Fruit fly (Drosophila melanogaster) whole organism, embryonic: Measurements from ENCODE around the gene CG12379.

Experiments used
- Asciz ChIP-seq: fragments of 200-800 bp; sonication (Bioruptor generic); optimal IDR thresholded peaks from 2 replicates; lab custom pipeline; 2017; ENCODE audit warnings: missing biosample characterization, mild to moderate bottlenecking, missing genetic modification characterization, missing genetic modification reagents
- Awh ChIP-seq: fragments of 200-800 bp; sonication (Bioruptor generic); IDR thresholded peaks from 2 replicates; pipeline ENCODE4, ENCODE4 v1.3.6; 2022; ENCODE audit warnings: missing biosample characterization, missing genetic modification characterization
- CG10274 ChIP-seq: fragments of 200-800 bp; sonication (Bioruptor generic); optimal IDR thresholded peaks from 3 replicates; lab custom pipeline; 2017; ENCODE audit warnings: missing biosample characterization, mild to moderate bottlenecking, missing genetic modification characterization
- CG10959 ChIP-seq: fragments of 200-800 bp; sonication (Bioruptor generic); IDR thresholded peaks from 2 replicates; pipeline ENCODE4 v1.3.6; 2022; ENCODE audit warnings: missing biosample characterization, missing genetic modification characterization
- CG15601 ChIP-seq: fragments of 200-800 bp; sonication (Bioruptor generic); optimal IDR thresholded peaks from 3 replicates; lab custom pipeline; 2019; ENCODE audit warnings: missing biosample characterization, mild to moderate bottlenecking, missing genetic modification characterization, moderate library complexity
- CG30431 ChIP-seq: fragments of 200-800 bp; sonication (Bioruptor generic); optimal IDR thresholded peaks from 2 replicates; lab custom pipeline; 2017; ENCODE audit warnings: missing biosample characterization, missing genetic modification characterization
- CG32767 ChIP-seq: fragments of 200-800 bp; sonication (Bioruptor generic); IDR thresholded peaks from 2 replicates; pipeline ENCODE4 v1.3.6; 2022; ENCODE audit warnings: missing biosample characterization, missing genetic modification characterization
- CG32772 ChIP-seq: fragments of 200-800 bp; sonication (Bioruptor generic); IDR thresholded peaks from 2 replicates; pipeline ENCODE4 v1.3.6; 2022; ENCODE audit warnings: missing biosample characterization, missing genetic modification characterization
- CG4854 ChIP-seq: fragments of 200-800 bp; sonication (Bioruptor generic); optimal IDR thresholded peaks from 2 replicates; lab custom pipeline; 2016; ENCODE audit warnings: missing biosample characterization, missing genetic modification characterization, inconsistent platforms
- CG6683 ChIP-seq: fragments of 200-800 bp; sonication (Bioruptor generic); optimal IDR thresholded peaks from 2 replicates; lab custom pipeline; 2017; ENCODE audit warnings: missing biosample characterization, mild to moderate bottlenecking, missing genetic modification characterization, missing genetic modification reagents
- CG7928 ChIP-seq: fragments of 200-800 bp; sonication (Bioruptor generic); optimal IDR thresholded peaks from 2 replicates; lab custom pipeline; 2017; ENCODE audit warnings: missing biosample characterization, mild to moderate bottlenecking, missing genetic modification characterization
- CG7987 ChIP-seq: fragments of 200-800 bp; sonication (Bioruptor generic); optimal IDR thresholded peaks from 2 replicates; lab custom pipeline; 2018; ENCODE audit warnings: missing biosample characterization, mild to moderate bottlenecking, missing genetic modification characterization, moderate library complexity
- CG8281 ChIP-seq: fragments of 200-800 bp; sonication (Bioruptor generic); optimal IDR thresholded peaks from 2 replicates; lab custom pipeline; 2018; ENCODE audit warnings: missing biosample characterization, mild to moderate bottlenecking, missing genetic modification characterization, moderate library complexity
- CG8478 ChIP-seq: fragments of >200 bp; optimal IDR thresholded peaks from 2 replicates; lab custom pipeline; 2018
- CG8765 ChIP-seq: fragments of 200-800 bp; sonication (Bioruptor generic); IDR thresholded peaks from 2 replicates; pipeline ENCODE4 v1.3.6; 2022; ENCODE audit warnings: missing biosample characterization, missing genetic modification characterization
- CG9437 ChIP-seq: fragments of 200-800 bp; sonication (Bioruptor generic); optimal IDR thresholded peaks from 2 replicates; lab custom pipeline; 2018; ENCODE audit warnings: missing biosample characterization, mild to moderate bottlenecking, missing genetic modification characterization
- Deaf1 ChIP-seq: fragments of 200-800 bp; optimal IDR thresholded peaks from 3 replicates; lab custom pipeline; 2019; ENCODE audit warnings: missing biosample characterization, mild to moderate bottlenecking, missing genetic modification characterization, moderate library complexity
- Ets65A ChIP-seq: fragments of 200-800 bp; sonication (Bioruptor generic); peaks from one replicate; lab custom pipeline; 2016; ENCODE audit warnings: missing biosample characterization, missing genetic modification characterization
- Ets97D ChIP-seq: fragments of 200-800 bp; sonication (Bioruptor generic); optimal IDR thresholded peaks from 3 replicates; lab custom pipeline; 2016; ENCODE audit warnings: missing biosample characterization, missing genetic modification characterization
- H15 ChIP-seq: fragments of 200-800 bp; sonication (Bioruptor generic); IDR thresholded peaks from 3 replicates; pipeline ENCODE4 v1.3.6; 2022; ENCODE audit warnings: missing biosample characterization, missing genetic modification characterization
- Poxn ChIP-seq: fragments of 200-800 bp; sonication (Bioruptor generic); IDR thresholded peaks from 2 replicates; pipeline ENCODE4 v1.3.6; 2022; ENCODE audit warnings: missing biosample characterization, missing genetic modification characterization
- Ravus ChIP-seq: fragments of 200-800 bp; sonication (Bioruptor generic); IDR thresholded peaks from 2 replicates; pipeline ENCODE4 v1.3.6; 2022; ENCODE audit warnings: missing biosample characterization, missing genetic modification characterization
- Rx ChIP-seq: fragments of 200-800 bp; sonication (Bioruptor generic); IDR thresholded peaks from 2 replicates; pipeline ENCODE4 v1.3.6; 2022; ENCODE audit warnings: missing biosample characterization, missing genetic modification characterization
- Scr ChIP-seq: fragments of 200-800 bp; sonication (Bioruptor generic); IDR thresholded peaks from 2 replicates; pipeline ENCODE4 v1.3.6; 2022; ENCODE audit warnings: missing biosample characterization, missing genetic modification characterization; ENCODE audit not compliant: partially characterized antibody
- az2 ChIP-seq: fragments of 200-800 bp; sonication (Bioruptor generic); optimal IDR thresholded peaks from 3 replicates; lab custom pipeline; 2016; ENCODE audit warnings: missing biosample characterization, missing genetic modification characterization
- cas ChIP-seq: fragments of 200-800 bp; sonication (Bioruptor generic); IDR thresholded peaks from 2 replicates; pipeline ENCODE4 v1.3.6; 2022; ENCODE audit warnings: missing biosample characterization, missing genetic modification characterization
- crc ChIP-seq: fragments of 200-800 bp; sonication (Bioruptor generic); optimal IDR thresholded peaks from 2 replicates; lab custom pipeline; 2016; ENCODE audit warnings: missing biosample characterization, missing genetic modification characterization
- dimm ChIP-seq: fragments of 200-800 bp; sonication (Bioruptor generic); IDR thresholded peaks from 2 replicates; pipeline ENCODE4 v1.3.6; 2022; ENCODE audit warnings: missing biosample characterization, missing genetic modification characterization
- dysf ChIP-seq: fragments of 200-800 bp; sonication (Bioruptor generic); IDR thresholded peaks from 3 replicates; pipeline ENCODE4 v1.3.6; 2022; ENCODE audit warnings: missing biosample characterization, missing genetic modification characterization
- eyg ChIP-seq: fragments of 200-800 bp; sonication (Bioruptor generic); optimal IDR thresholded peaks from 3 replicates; lab custom pipeline; 2016; ENCODE audit warnings: missing biosample characterization, missing genetic modification characterization
- fru ChIP-seq: fragments of >200 bp; optimal IDR thresholded peaks from 2 replicates; lab custom pipeline; 2017
- h ChIP-seq: fragments of >200 bp; optimal IDR thresholded peaks from 2 replicates; lab custom pipeline; 2017
- hb ChIP-seq: fragments of 200-800 bp; sonication (Bioruptor generic); IDR thresholded peaks from 3 replicates; pipeline ENCODE4 v1.3.6; 2022; ENCODE audit warnings: missing biosample characterization, missing genetic modification characterization; ENCODE audit not compliant: partially characterized antibody
- kni ChIP-seq: fragments of 200-800 bp; sonication (Bioruptor generic); optimal IDR thresholded peaks from 3 replicates; lab custom pipeline; 2017; ENCODE audit warnings: mild to moderate bottlenecking, missing biosample characterization, missing genetic modification reagents, missing genetic modification characterization
- maf-S ChIP-seq: fragments of 200-800 bp; sonication (Bioruptor generic); optimal IDR thresholded peaks from 2 replicates; lab custom pipeline; 2016; ENCODE audit warnings: missing biosample characterization, missing genetic modification characterization
- nmo ChIP-seq: fragments of 200-800 bp; sonication (Bioruptor generic); optimal IDR thresholded peaks from 2 replicates; lab custom pipeline; 2018; ENCODE audit warnings: missing biosample characterization, mild to moderate bottlenecking, missing genetic modification characterization, moderate library complexity
- pho ChIP-seq: fragments of 200-800 bp; sonication (Bioruptor generic); optimal IDR thresholded peaks from 2 replicates; lab custom pipeline; 2016; ENCODE audit warnings: missing biosample characterization, missing genetic modification characterization
- scrt ChIP-seq: fragments of 200-800 bp; sonication (Bioruptor generic); optimal IDR thresholded peaks from 2 replicates; lab custom pipeline; 2018; ENCODE audit warnings: missing biosample characterization, mild to moderate bottlenecking, missing genetic modification characterization, moderate library complexity
- shn ChIP-seq: fragments of 200-800 bp; sonication (Bioruptor generic); optimal IDR thresholded peaks from 3 replicates; lab custom pipeline; 2016; ENCODE audit warnings: missing biosample characterization, missing genetic modification characterization
- slbo ChIP-seq: fragments of 200-800 bp; sonication (Bioruptor generic); IDR thresholded peaks from 2 replicates; pipeline ENCODE4 v1.3.6; 2022; ENCODE audit warnings: missing biosample characterization, missing genetic modification characterization
- slp2 ChIP-seq: fragments of 200-800 bp; sonication (Bioruptor generic); optimal IDR thresholded peaks from 2 replicates; lab custom pipeline; 2016; ENCODE audit warnings: missing biosample characterization, missing genetic modification characterization
- vfl ChIP-seq: fragments of 200-800 bp; sonication (Bioruptor generic); optimal IDR thresholded peaks from 2 replicates; lab custom pipeline; 2016; ENCODE audit warnings: missing biosample characterization, missing genetic modification characterization

Gene CG12379

dm6 chrX:15696854-15697540 lies 36.8 kb downstream of the CG12379 start, which contains the start of gene CG8128 (continued):
- peak; percentile 18; the same call in 1 of the 2 replicates for TF ChIP-seq slbo (GFP tag; lab: Robert Waterston, UW)
- TF ChIP-seq Ravus (GFP tag; lab: Robert Waterston, UW) = no peak
- no peak for TF ChIP-seq CG9437 (GFP tag; lab: Kevin White, UChicago)
- peak; percentile 90 for TF ChIP-seq CG7928 (GFP tag; lab: Kevin White, UChicago)
- TF ChIP-seq crc (GFP tag; lab: Kevin White, UChicago) = no peak
- no peak for TF ChIP-seq cas (GFP tag; lab: Robert Waterston, UW)
- no peak for TF ChIP-seq H15 (GFP tag; lab: Robert Waterston, UW)
- TF ChIP-seq vfl (GFP tag; lab: Kevin White, UChicago) = no peak
- TF ChIP-seq CG32772 (GFP tag; lab: Robert Waterston, UW) = no peak
- TF ChIP-seq CG30431 (GFP tag; lab: Kevin White, UChicago) = no peak
- no peak for TF ChIP-seq CG10274 (GFP tag; lab: Kevin White, UChicago)
- no peak for TF ChIP-seq CG10959 (GFP tag; lab: Robert Waterston, UW)
- TF ChIP-seq hb (GFP tag; lab: Robert Waterston, UW) = no peak
- no peak for TF ChIP-seq CG8765 (GFP tag; lab: Robert Waterston, UW)
- no peak for TF ChIP-seq maf-S (GFP tag; lab: Kevin White, UChicago)
- no peak for TF ChIP-seq CG4854 (GFP tag; lab: Kevin White, UChicago)
- peak; percentile 12 for TF ChIP-seq Ets97D (GFP tag; lab: Kevin White, UChicago)
- no peak for TF ChIP-seq Awh
- TF ChIP-seq Scr (GFP tag; lab: Robert Waterston, UW) = no peak
- peak; percentile 56 for TF ChIP-seq Ets65A (GFP tag; lab: Kevin White, UChicago)
- no peak for TF ChIP-seq pho (GFP tag; lab: Kevin White, UChicago)
- no peak for TF ChIP-seq Asciz
- no peak for TF ChIP-seq Poxn (GFP tag; lab: Robert Waterston, UW)
- peak; percentile 11 for TF ChIP-seq CG15601
- no peak for TF ChIP-seq CG6683 (GFP tag; lab: Kevin White, UChicago)
- TF ChIP-seq fru = no peak
- no peak for TF ChIP-seq CG7987 (GFP tag; lab: Kevin White, UChicago)
- no peak for TF ChIP-seq h
- 0 out of 3 replicates have a peak, but pooled peaks have one; percentile 6 for TF ChIP-seq dysf (GFP tag; lab: Robert Waterston, UW)
- no peak for TF ChIP-seq scrt (GFP tag; lab: Kevin White, UChicago)
- TF ChIP-seq CG8281 (tag; lab: Kevin White, UChicago) = no peak
- peak; percentile 30 for TF ChIP-seq nmo
- TF ChIP-seq CG8478 (lab: Kevin White, UChicago) = no peak
- TF ChIP-seq kni (GFP tag; lab: Kevin White, UChicago) = no peak
- no peak for TF ChIP-seq eyg (GFP tag; lab: Kevin White, UChicago)
- TF ChIP-seq dimm (GFP tag; lab: Robert Waterston, UW) = no peak
- TF ChIP-seq az2 (GFP tag; lab: Kevin White, UChicago) = no peak

dm6 chrX:15688757-15689156 lies 45.0 kb downstream of the CG12379 start, which contains the start of gene CG15599:
Gene CG15599 (minus strand): TSS chrX:15688857.
- no peak for TF ChIP-seq Rx (GFP tag; lab: Robert Waterston, UW)
- TF ChIP-seq Deaf1 (tag; lab: Kevin White, UChicago) = no peak
- TF ChIP-seq slp2 (GFP tag; lab: Kevin White, UChicago) = no peak
- TF ChIP-seq shn (GFP tag; lab: Kevin White, UChicago) = no peak
- no peak for TF ChIP-seq CG32767 (GFP tag; lab: Robert Waterston, UW)
